Worm (Caenorhabditis elegans) whole organism, L4/young adult: ENCODE measurements around the gene wdr-37.

ENCODE experiments used
- W03F9.2 ChIP-seq: fragments of 150-350 bp; optimal IDR thresholded peaks from 2 replicates; lab custom pipeline; 2014; ENCODE audit warnings: missing biosample characterization, missing genetic modification characterization
- dao-5 ChIP-seq: sonication (generic microtip); optimal IDR thresholded peaks from 2 replicates; lab custom pipeline; 2016; ENCODE audit warnings: missing genotype, missing genetic modification characterization, moderate library complexity, missing compliant biosample characterization
- him-1 ChIP-seq: sonication (generic microtip); optimal IDR thresholded peaks from 2 replicates; lab custom pipeline; 2016; ENCODE audit warnings: missing genotype, missing genetic modification reagents, missing genetic modification characterization, missing compliant biosample characterization

DNA sequence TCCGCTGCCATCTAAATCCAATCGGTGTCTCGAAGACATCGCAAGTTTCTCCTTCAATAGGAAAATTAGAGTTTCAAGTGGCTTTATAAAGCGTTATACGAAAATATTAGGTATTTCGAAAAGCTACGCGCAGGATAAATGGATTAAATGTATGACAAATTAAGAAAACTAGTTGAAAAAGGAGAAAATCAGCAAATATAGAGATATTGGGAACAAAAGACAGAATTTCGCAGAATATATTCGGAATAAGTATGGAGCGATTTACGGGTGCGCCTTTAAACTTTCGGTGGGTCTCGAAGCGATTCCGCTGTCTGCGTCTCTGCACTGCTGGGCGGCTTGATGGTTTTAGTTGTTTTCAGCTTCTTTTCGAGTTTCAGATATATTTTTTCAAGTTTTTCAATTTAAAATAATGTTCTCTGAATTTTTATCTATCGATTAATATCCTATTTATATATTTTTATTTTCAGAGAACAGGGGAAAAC is 8.1 kb downstream of the wdr-37 start, which contains the start of the genes ddx-15 and ucr-1:
- TF ChIP-seq him-1 (tag; lab: Kevin White, UChicago) (no peak), W03F9.2 (peak; percentile 66), dao-5 (tag; lab: Kevin White, UChicago) (no peak)
